Worm (Caenorhabditis elegans): ENCODE results near the gene dmd-6.

Gene dmd-6

DNA sequence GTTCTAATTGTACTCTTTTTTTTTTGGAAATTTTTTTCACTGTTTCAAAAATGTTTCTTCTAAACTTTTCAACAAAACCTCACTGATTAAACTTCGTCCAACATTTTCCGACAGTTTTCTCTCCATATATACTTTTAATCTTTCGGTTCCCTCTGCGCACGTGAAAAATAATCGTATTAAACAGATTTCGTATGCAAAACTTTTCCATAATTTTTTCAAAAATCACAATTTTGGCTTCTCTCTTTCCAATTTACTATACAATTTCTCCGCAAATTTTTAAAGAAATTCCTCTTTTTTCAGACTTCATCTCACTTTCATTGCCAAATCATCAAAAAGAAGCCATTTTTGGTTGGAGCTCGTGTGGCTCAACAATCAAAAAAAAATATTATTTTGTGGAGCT, at the start of gene dmd-6:
Gene dmd-6 (plus strand): TSS at position 301 of the 400 bp plus-strand sequence.
- TF ChIP-seq him-1 (tag; optimal IDR thresholded peaks at IDR 0.05) (no peak), dao-5 (tag; optimal IDR thresholded peaks at IDR 0.05) (no peak), W03F9.2 (tag; optimal IDR thresholded peaks at IDR 0.05) (no peak)

DNA sequence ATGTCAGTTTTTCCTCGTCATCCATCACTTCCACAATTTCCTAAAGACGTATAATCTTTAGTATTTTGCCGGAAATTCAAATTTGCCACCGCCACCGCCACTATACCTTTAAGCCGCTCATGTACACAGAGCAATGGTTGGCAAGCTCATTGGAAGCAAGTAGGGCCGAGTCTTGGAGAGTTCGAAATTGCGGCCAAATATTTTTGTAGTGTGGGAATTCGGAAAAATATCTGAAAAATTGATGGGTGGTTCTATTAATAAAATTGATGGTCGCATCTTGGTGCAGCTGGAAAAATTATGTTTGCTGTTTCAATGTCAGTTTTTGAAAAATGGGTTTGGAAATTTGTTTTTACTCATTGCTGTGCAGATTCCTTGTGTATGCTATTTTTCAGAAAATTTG, 44.8 kb upstream of the dmd-6 start:
- TF ChIP-seq him-1 (tag; optimal IDR thresholded peaks at IDR 0.05) (no peak), W03F9.2 (tag; optimal IDR thresholded peaks at IDR 0.05) (no peak), dao-5 (tag; optimal IDR thresholded peaks at IDR 0.05) (no peak)

DNA sequence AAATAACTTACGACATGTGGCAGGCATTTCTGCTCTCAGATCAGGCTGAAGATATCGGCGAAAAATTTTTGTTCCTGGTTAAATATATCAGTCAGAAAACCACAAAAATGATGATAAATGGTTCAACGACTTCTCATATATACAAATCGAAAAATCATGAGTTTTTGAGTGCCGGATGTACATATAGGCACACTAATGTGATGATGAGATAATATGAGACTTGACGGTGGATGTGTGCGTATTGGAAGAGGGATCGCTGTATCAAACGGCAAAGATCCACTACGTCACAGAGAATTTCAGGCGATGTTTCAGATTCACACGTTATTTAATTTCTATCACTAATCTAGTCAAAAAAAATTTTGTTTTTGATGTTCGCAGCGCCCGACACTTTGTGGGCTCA, 43.8 kb upstream of the dmd-6 start, which contains the start of gene glb-34:
Gene glb-34 (minus strand): TSS at position 101 of the 400 bp plus-strand sequence.
- TF ChIP-seq W03F9.2 (tag; optimal IDR thresholded peaks at IDR 0.05) (no peak), dao-5 (tag; optimal IDR thresholded peaks at IDR 0.05) (no peak), him-1 (tag; optimal IDR thresholded peaks at IDR 0.05) (no peak)

DNA sequence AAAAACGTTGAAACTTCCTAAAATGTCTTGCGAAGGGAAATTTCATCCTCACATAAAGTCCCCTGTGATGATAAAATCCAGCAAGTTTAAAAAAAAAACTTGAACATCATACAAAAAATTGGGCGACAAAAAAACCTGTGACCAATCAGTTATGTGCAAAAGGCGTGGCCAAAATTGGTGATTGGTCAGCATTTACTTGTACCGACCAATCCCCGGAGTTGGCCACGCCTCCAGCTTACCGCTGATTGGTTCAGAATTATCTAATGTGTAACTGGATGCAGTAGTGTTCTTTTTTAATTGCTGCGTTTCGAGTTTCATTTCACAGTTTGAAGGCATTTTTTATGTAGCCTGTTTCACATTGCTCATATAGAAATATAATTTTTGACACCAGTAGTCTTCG, 43.3 kb upstream of the dmd-6 start:
- TF ChIP-seq W03F9.2 (tag; optimal IDR thresholded peaks at IDR 0.05), result no peak
- TF ChIP-seq him-1 (tag; optimal IDR thresholded peaks at IDR 0.05), result no peak
- no peak for TF ChIP-seq dao-5 (tag; optimal IDR thresholded peaks at IDR 0.05)

DNA sequence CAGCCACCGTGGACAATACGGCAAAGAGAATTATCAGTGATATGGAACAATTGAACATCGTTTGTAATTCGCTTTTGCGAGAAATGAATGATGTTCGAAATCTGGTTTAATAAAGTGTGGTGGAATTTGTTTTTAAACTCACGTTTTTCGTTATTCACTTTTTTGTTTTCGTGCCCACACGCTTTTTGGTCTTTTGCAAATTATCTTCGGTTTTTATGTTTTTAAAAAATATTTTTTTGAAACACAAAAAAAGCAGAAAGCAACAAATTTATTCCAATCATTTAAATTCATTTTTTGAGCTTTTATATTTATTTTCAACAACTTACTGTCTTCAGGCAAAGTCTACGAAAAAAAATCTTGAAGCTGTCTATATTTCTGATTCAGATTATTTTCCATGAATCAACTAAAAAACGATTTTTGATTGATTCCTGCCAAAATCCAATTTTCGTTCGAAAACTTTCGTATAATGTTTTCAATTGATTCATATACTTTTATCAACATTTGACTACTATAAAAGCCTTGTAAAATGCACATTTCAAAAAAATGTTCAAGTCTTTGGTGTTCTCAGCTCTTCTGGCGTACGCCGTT, 42.0 kb upstream of the dmd-6 start, which contains the start of the genes Y57G11B.3 and Y57G11B.5:
Gene Y57G11B.3 (minus strand): TSS at position 101 of the 588 bp plus-strand sequence.
Gene Y57G11B.5 (plus strand): TSS at position 538 of the 588 bp plus-strand sequence.
- TF ChIP-seq dao-5 (tag; optimal IDR thresholded peaks at IDR 0.05), result no peak
- TF ChIP-seq W03F9.2 (tag; optimal IDR thresholded peaks at IDR 0.05), result no peak
- no peak for TF ChIP-seq him-1 (tag; optimal IDR thresholded peaks at IDR 0.05)

DNA sequence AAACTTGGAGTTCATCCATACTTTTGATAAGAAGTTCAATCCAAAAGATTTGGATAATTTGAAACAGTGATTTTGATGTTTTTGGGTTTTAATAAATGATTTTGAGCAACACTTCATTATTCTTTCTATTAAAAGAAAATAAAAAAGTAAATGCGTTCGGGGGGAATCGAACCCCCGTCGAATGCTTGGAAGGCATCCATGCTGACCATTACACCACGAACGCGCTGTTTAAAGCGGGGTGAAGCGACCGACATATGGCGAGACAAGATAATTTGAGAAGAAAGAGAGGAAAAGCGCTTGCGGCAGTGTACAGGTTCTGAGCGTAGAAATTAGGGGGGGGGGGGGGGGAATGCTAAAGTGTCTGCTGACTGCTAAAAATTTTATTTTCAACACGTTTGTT, 39.9 kb upstream of the dmd-6 start:
- TF ChIP-seq him-1 (tag; optimal IDR thresholded peaks at IDR 0.05), result no peak
- no peak for TF ChIP-seq dao-5 (tag; optimal IDR thresholded peaks at IDR 0.05)
- no peak for TF ChIP-seq W03F9.2 (tag; optimal IDR thresholded peaks at IDR 0.05)

DNA sequence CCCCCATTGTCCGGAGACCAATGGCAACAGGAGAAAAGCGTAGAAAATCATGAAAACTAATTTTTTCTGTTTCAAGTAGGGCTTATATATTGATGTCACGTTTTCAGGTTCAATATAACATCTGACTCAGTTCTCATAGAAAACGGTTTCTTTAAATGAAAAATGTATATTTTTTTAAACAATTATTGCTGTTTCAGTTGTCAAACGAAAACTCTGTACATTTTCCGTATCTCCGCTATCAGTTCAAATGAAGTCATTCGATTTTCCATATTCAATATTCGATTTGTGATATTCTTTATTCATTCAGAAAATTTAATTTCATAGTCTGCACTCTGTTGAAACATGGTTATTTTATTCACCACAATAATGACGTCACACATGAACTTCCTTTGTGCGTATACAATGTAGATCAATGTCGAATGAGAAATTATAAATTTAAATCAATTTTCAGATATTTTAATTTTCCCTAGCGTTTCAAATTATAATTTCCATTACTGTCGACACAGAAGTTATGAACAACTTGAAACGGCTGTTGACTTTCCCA, 37.7 kb upstream of the dmd-6 start, which contains the start of gene Y57G11B.8:
Gene Y57G11B.8 (minus strand): TSS at position 51 of the 544 bp plus-strand sequence.
- TF ChIP-seq him-1 (tag; optimal IDR thresholded peaks at IDR 0.05) (no peak), dao-5 (tag; optimal IDR thresholded peaks at IDR 0.05) (no peak), W03F9.2 (tag; optimal IDR thresholded peaks at IDR 0.05) (no peak)

DNA sequence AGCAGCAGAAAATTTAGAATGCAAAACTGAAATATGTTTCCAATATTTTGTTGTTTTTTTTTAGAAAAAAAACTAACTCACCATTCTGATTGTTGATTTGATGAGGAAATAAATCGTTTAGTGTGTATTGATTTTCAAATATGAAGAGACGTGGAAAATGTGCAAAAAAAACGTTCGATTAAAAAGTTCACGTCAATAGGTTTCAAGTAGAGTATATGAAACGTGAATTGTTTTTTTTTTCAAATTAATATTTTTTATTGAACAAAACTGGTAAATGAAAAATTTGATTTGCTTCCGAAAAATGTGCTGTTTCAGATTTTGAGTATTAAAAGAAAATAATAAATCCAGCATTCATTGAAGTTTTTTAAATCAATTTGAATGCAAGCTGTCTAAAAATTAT, 35.5 kb upstream of the dmd-6 start, which contains the start of gene irld-18:
Gene irld-18 (minus strand): TSS at position 101 of the 400 bp plus-strand sequence.
- TF ChIP-seq dao-5 (tag; optimal IDR thresholded peaks at IDR 0.05), result no peak
- no peak for TF ChIP-seq W03F9.2 (tag; optimal IDR thresholded peaks at IDR 0.05)
- TF ChIP-seq him-1 (tag; optimal IDR thresholded peaks at IDR 0.05), result no peak

DNA sequence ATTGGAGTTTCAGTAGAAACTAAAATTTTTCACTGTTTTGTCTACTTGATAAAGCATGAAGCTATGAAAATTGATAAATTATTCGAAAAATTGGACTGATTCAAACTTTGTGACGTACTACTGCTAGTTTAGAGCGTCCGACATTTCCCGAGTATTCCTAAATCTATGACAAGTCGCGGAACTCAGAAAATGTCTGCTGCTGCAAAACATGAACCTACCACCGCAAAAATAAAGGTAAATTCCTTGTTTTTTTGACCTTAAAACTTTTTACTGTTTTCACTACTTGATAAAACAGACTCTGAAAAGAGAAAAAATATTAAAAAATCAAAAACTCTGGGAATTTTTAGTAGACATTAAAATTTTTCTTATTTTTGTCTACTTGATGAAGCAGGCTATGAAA, 29.6 kb upstream of the dmd-6 start:
- TF ChIP-seq him-1 (tag; optimal IDR thresholded peaks at IDR 0.05) (no peak), W03F9.2 (tag; optimal IDR thresholded peaks at IDR 0.05) (no peak)

DNA sequence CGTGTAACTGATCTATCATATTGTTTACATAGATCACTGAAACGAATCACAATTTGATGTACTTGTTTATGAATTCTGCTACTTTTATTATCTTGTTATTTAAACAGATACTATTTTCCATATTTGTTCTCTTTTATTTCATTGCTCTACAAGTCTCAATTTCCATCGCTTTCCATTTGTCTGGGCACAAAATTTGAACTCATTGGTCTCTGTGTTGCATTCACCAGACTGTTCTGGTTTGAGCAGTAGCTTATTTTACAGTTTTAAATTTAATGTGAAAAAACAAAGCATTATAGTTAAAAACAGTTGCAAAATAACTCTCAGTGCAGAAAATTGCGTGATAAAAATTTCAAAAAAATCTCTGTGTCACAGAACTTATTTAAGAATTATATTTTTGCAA, 28.8 kb upstream of the dmd-6 start:
- no peak for TF ChIP-seq him-1 (tag; optimal IDR thresholded peaks at IDR 0.05)
- TF ChIP-seq W03F9.2 (tag; optimal IDR thresholded peaks at IDR 0.05), result no peak
- TF ChIP-seq dao-5 (tag; optimal IDR thresholded peaks at IDR 0.05), result no peak

DNA sequence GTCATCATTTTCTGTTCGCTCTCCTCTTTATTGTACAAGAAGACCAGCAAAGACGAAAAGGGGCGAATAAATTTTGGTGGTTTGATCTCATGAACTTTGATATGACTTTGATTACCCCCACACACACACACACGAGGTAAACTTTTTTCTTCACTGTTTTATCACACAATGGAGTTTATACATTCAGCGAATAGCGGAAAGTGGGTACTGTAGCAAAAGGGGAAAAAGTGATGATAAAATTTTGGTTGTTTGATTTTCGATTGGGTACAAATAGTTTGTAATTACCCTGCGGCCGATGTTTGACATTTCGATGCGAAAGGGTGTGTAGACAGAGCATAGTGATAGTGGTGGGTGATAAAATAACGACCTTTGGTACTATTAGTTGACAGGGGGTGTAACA, 22.2 kb upstream of the dmd-6 start:
- TF ChIP-seq W03F9.2 (tag; optimal IDR thresholded peaks at IDR 0.05) (peak; percentile 64), dao-5 (tag; optimal IDR thresholded peaks at IDR 0.05) (no peak)

DNA sequence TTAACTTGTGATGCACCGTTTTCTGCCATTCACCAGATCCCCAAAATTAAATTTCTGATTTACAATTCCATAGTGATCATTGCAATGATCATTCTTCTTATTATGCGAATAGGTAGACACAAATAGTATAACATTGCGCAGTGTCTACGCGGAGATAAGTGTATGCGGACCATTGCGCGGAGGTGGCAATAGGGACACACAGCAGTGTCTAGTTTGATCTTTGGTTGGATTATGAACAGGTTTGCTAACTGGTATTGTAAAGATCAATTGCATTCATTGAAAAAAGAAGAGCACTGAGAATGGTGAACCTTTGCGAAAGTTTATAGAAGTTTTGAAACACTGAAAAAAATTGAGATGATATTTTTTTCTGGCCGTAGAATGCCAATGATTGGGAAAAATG, 17.1 kb upstream of the dmd-6 start:
- TF ChIP-seq him-1 (tag; optimal IDR thresholded peaks at IDR 0.05), result no peak

DNA sequence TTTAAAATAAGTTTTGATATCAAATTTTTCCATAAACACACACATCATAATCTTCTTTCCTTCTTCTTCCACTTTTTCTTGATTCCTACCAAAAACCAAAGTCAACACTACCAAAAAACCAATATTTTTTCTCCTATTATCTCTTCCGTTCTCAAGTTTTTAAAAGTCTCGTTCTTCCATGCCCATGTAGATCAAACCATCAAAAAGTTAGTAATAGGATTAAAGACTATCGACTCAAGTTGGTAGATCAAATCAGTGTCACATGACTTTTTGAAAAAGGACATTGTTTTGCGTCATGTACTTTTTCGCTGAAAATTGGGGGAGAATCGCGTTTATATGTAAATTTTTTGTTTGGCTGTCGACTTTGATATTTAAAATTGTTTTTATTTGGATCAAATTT, 13.4 kb upstream of the dmd-6 start:
- TF ChIP-seq W03F9.2 (tag; optimal IDR thresholded peaks at IDR 0.05), result no peak
- no peak for TF ChIP-seq dao-5 (tag; optimal IDR thresholded peaks at IDR 0.05)
- TF ChIP-seq him-1 (tag; optimal IDR thresholded peaks at IDR 0.05), result no peak

DNA sequence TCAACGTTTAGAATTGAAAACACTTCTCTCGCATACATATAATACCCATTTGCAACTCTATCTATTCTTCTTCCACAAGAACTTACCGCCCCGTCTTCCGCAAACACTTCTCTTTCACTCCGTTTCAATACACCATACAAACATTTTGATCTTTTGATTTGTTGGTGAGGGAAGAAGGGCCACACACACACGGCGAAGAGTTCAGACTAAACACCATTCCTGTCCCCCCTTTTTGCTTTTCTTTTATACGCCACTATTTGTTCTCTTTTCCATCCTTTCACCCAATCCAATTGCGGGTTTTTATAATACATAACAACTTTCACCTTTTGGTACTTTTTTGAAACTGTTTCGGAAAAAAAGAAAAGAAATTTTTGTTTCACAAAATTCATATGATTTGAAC, 11.3 kb upstream of the dmd-6 start:
- no peak for TF ChIP-seq dao-5 (tag; optimal IDR thresholded peaks at IDR 0.05)
- TF ChIP-seq him-1 (tag; optimal IDR thresholded peaks at IDR 0.05), result no peak
- TF ChIP-seq W03F9.2 (tag; optimal IDR thresholded peaks at IDR 0.05), result no peak

DNA sequence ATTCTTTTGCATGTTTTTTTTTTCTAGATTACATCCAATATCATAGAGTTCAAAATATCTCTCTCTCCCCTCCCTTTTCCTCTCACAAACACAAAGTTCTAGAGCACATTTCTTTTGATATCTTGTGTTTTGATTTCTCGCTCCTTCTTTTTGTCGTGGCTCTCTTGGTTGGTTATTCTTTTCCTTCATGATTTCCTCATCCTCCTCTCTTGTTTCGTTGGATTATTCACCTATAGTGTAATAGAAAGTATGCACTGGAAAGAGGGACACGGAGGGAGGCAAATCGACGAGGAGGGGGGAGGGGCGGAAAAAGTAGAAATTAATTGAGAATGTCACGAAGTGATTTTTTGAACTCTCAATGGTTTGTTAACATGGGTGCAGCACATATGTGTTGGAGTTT, 9.9 kb upstream of the dmd-6 start:
- TF ChIP-seq him-1 (tag; optimal IDR thresholded peaks at IDR 0.05) (no peak), W03F9.2 (tag; optimal IDR thresholded peaks at IDR 0.05) (no peak), dao-5 (tag; optimal IDR thresholded peaks at IDR 0.05) (no peak)

Data from whole organism, L4/young adult.